Fruit fly (Drosophila melanogaster): ENCODE data around the gene Glg1.
A peak's percentile ranks its signal among the peaks of the same experiment; 100 is the strongest.

Gene Glg1

dm6 chr3L:21507354-21507928 is at the start of gene Glg1, which contains the start of gene M6:
TSS of gene Glg1 (minus strand) at chr3L:21507538.
TSS of gene M6 (plus strand) at chr3L:21507852.
- peak; percentile 56 for TF ChIP-seq noc (tag; optimal IDR thresholded peaks at IDR 0.05)

- no peak for TF ChIP-seq noc (tag; optimal IDR thresholded peaks at IDR 0.05)
Observed at dm6 chr3L:21554752-21555151, 47.4 kb upstream of the Glg1 start, which contains the start of gene Wnk. TSS of gene Wnk (minus strand) at chr3L:21554928.

- TF ChIP-seq noc (tag; optimal IDR thresholded peaks at IDR 0.05): no peak
Observed at dm6 chr3L:21542059-21542458, 34.7 kb upstream of the Glg1 start, which contains the start of gene CG33290. TSS of gene CG33290 (plus strand) at chr3L:21542359.

- no peak for TF ChIP-seq noc (tag; optimal IDR thresholded peaks at IDR 0.05)
Observed at dm6 chr3L:21539245-21540196, 32.2 kb upstream of the Glg1 start, which contains the start of the genes COX8 and VhaM9.7-b. TSS of gene COX8 (minus strand) at chr3L:21539447. TSS of gene VhaM9.7-b (plus strand) at chr3L:21539862.

dm6 chr3L:21538893-21539244 is 31.5 kb upstream of the Glg1 start:
- no peak for TF ChIP-seq noc (tag; optimal IDR thresholded peaks at IDR 0.05)

dm6 chr3L:21536857-21537256 is 29.5 kb upstream of the Glg1 start, which contains the start of gene Rpn10:
TSS of gene Rpn10 (plus strand) at chr3L:21537000.
- TF ChIP-seq noc (tag; optimal IDR thresholded peaks at IDR 0.05): no peak

dm6 chr3L:21534360-21534759 is 27.0 kb upstream of the Glg1 start, which contains the start of gene ppk5:
TSS of gene ppk5 (plus strand) at chr3L:21534660.
- TF ChIP-seq noc (tag; optimal IDR thresholded peaks at IDR 0.05): no peak

- TF ChIP-seq noc (tag; optimal IDR thresholded peaks at IDR 0.05): no peak
Observed at dm6 chr3L:21533270-21533948, 26.1 kb upstream of the Glg1 start, which contains the start of gene Mkrn1. TSS of gene Mkrn1 (minus strand) at chr3L:21533713.

- no peak for TF ChIP-seq noc (tag; optimal IDR thresholded peaks at IDR 0.05)
Observed at dm6 chr3L:21529108-21529507, 21.8 kb upstream of the Glg1 start, which contains the start of gene Arv1. TSS of gene Arv1 (minus strand) at chr3L:21529333.

dm6 chr3L:21524071-21524889 is 16.9 kb upstream of the Glg1 start:
- no peak for TF ChIP-seq noc (tag; optimal IDR thresholded peaks at IDR 0.05)

- no peak for TF ChIP-seq noc (tag; optimal IDR thresholded peaks at IDR 0.05)
Observed at dm6 chr3L:21523059-21523836, 15.9 kb upstream of the Glg1 start, which contains the start of gene CG7611. TSS of gene CG7611 (plus strand) at chr3L:21523186.

- no peak for TF ChIP-seq noc (tag; optimal IDR thresholded peaks at IDR 0.05)
Observed at dm6 chr3L:21518345-21518744, 11.0 kb upstream of the Glg1 start.

- TF ChIP-seq noc (tag; optimal IDR thresholded peaks at IDR 0.05): peak; percentile 16
Observed at dm6 chr3L:21516716-21517266, 9.5 kb upstream of the Glg1 start.
